Fruit fly (Drosophila melanogaster) whole organism, embryonic: ENCODE results near the gene Rh5.

Source experiments
- CG7271 ChIP-seq: fragments of 200-800 bp; sonication (Bioruptor generic); optimal IDR thresholded peaks from 2 replicates; lab custom pipeline; 2018; ENCODE audit warnings: missing biosample characterization, mild to moderate bottlenecking, missing genetic modification characterization, moderate library complexity
- esg ChIP-seq: fragments of 200-800 bp; sonication (Bioruptor generic); conservative IDR thresholded peaks from 2 replicates; pipeline ENCODE4 v1.3.6; 2022; ENCODE audit warnings: missing biosample characterization, missing genetic modification characterization
- sens-2 ChIP-seq: fragments of 200-800 bp; sonication (Bioruptor generic); IDR thresholded peaks from 2 replicates; pipeline ENCODE4 v1.3.6; 2022; ENCODE audit warnings: missing biosample characterization, missing genetic modification characterization

dm6 chr2L:12030552-12031131, 22.7 kb downstream of the Rh5 start:
- TF ChIP-seq sens-2 (GFP tag; lab: Robert Waterston, UW) (no peak), esg (GFP tag; lab: Robert Waterston, UW) (no peak), CG7271 (no peak)
